Worm (Caenorhabditis elegans): ENCODE measurements around the gene cpg-2.

ce11 chrIII:7067385-7067896, 36.3 kb downstream of the cpg-2 start, which contains the start of gene ger-1:
- TF ChIP-seq ztf-29 (GFP tag; IDR thresholded peaks at IDR 0.05) (no peak), cog-1 (tag; optimal IDR thresholded peaks at IDR 0.05) (no peak), flt-1 (GFP tag; IDR thresholded peaks at IDR 0.05) (no peak)

Measured in whole organism, midembryonic.